Fruit fly (Drosophila melanogaster): ENCODE results near the gene kdn.

- no peak for TF ChIP-seq CG8478 (optimal IDR thresholded peaks at IDR 0.05)
- no peak for TF ChIP-seq CTCF (optimal IDR thresholded peaks at IDR 0.05)
Observed at dm6 chrX:6343786-6344537, 6.5 kb upstream of the kdn start.
